Worm (Caenorhabditis elegans): Measurements from ENCODE around the gene H35B03.2.

- TF ChIP-seq unc-62 (GFP tag; optimal IDR thresholded peaks at IDR 0.05) (no peak), unc-39 (tag; optimal IDR thresholded peaks at IDR 0.05) (no peak), mab-5 (tag; optimal IDR thresholded peaks at IDR 0.05) (no peak), zip-8 (tag; optimal IDR thresholded peaks at IDR 0.05) (no peak), snpc-4 (tag; optimal IDR thresholded peaks at IDR 0.05) (no peak), mep-1 (tag; optimal IDR thresholded peaks at IDR 0.05) (no peak), nhr-12 (tag; optimal IDR thresholded peaks at IDR 0.05) (no peak), pha-4 (tag; optimal IDR thresholded peaks at IDR 0.05) (no peak), hlh-1 (tag; optimal IDR thresholded peaks at IDR 0.05) (no peak), blmp-1 (tag; optimal IDR thresholded peaks at IDR 0.05) (no peak)
These were observed 35.3 kb upstream of the H35B03.2 start for ce11 chrIV:5766804-5767203.
